Fruit fly (Drosophila melanogaster): Measurements from ENCODE around the gene Proc-R.

Proc-R gene

dm6 chrX:4686723-4687122 is 21.0 kb upstream of the Proc-R start, which contains the start of gene Pp2C1:
Pp2C1 (minus strand) TSS chrX:4686903.
- TF ChIP-seq CTCF (optimal IDR thresholded peaks at IDR 0.05) (peak in 1 of 2 experiments; percentile 1), CG8478 (optimal IDR thresholded peaks at IDR 0.05) (no peak)

- TF ChIP-seq CG8478 (optimal IDR thresholded peaks at IDR 0.05) (no peak), CTCF (optimal IDR thresholded peaks at IDR 0.05) (no peak)
These were observed 19.8 kb upstream of the Proc-R start, which contains the start of gene ctp for dm6 chrX:4687778-4688399. ctp (plus strand) TSS chrX:4687800.

dm6 chrX:4690767-4691166 is 16.9 kb upstream of the Proc-R start:
- no peak for TF ChIP-seq CG8478 (optimal IDR thresholded peaks at IDR 0.05)
- TF ChIP-seq CTCF (optimal IDR thresholded peaks at IDR 0.05), result no peak

dm6 chrX:4691226-4691625 is 16.5 kb upstream of the Proc-R start:
- TF ChIP-seq CTCF (optimal IDR thresholded peaks at IDR 0.05) (no peak), CG8478 (optimal IDR thresholded peaks at IDR 0.05) (no peak)

- no peak for TF ChIP-seq CTCF (optimal IDR thresholded peaks at IDR 0.05)
- no peak for TF ChIP-seq CG8478 (optimal IDR thresholded peaks at IDR 0.05)
These were observed 14.8 kb upstream of the Proc-R start for dm6 chrX:4692963-4693362.

- TF ChIP-seq CTCF (optimal IDR thresholded peaks at IDR 0.05), result no peak
- no peak for TF ChIP-seq CG8478 (optimal IDR thresholded peaks at IDR 0.05)
These were observed 13.6 kb upstream of the Proc-R start for dm6 chrX:4694104-4694503.

dm6 chrX:4699370-4699769 is 8.3 kb upstream of the Proc-R start:
- no peak for TF ChIP-seq CG8478 (optimal IDR thresholded peaks at IDR 0.05)
- TF ChIP-seq CTCF (optimal IDR thresholded peaks at IDR 0.05), result no peak

dm6 chrX:4699775-4700174 is 7.9 kb upstream of the Proc-R start:
- TF ChIP-seq CTCF (optimal IDR thresholded peaks at IDR 0.05) (no peak), CG8478 (optimal IDR thresholded peaks at IDR 0.05) (no peak)

dm6 chrX:4702118-4702517 is 5.6 kb upstream of the Proc-R start, which contains the start of gene Pdha:
Pdha (plus strand) TSS chrX:4702284.
- TF ChIP-seq CG8478 (optimal IDR thresholded peaks at IDR 0.05) (no peak), CTCF (optimal IDR thresholded peaks at IDR 0.05) (no peak)

- TF ChIP-seq CTCF (optimal IDR thresholded peaks at IDR 0.05) (no peak), CG8478 (optimal IDR thresholded peaks at IDR 0.05) (no peak)
These were observed 4.8 kb upstream of the Proc-R start for dm6 chrX:4702804-4703414.

dm6 chrX:4705009-4705408 is 2.7 kb upstream of the Proc-R start, which contains the start of gene CG7024:
CG7024 (plus strand) TSS chrX:4705309.
- no peak for TF ChIP-seq CTCF (optimal IDR thresholded peaks at IDR 0.05)
- TF ChIP-seq CG8478 (optimal IDR thresholded peaks at IDR 0.05), result no peak

dm6 chrX:4762267-4762666 is 54.6 kb downstream of the Proc-R start:
- TF ChIP-seq CG8478 (optimal IDR thresholded peaks at IDR 0.05) (no peak), CTCF (optimal IDR thresholded peaks at IDR 0.05) (no peak)

- no peak for TF ChIP-seq CTCF (optimal IDR thresholded peaks at IDR 0.05)
- no peak for TF ChIP-seq CG8478 (optimal IDR thresholded peaks at IDR 0.05)
These were observed 62.3 kb downstream of the Proc-R start, which contains the start of gene CG15472 for dm6 chrX:4770037-4770436. CG15472 (minus strand) TSS chrX:4770137.

dm6 chrX:4771488-4771887 is 63.8 kb downstream of the Proc-R start, which contains the start of gene Klf15:
Klf15 (minus strand) TSS chrX:4771588.
- TF ChIP-seq CG8478 (optimal IDR thresholded peaks at IDR 0.05) (no peak), CTCF (optimal IDR thresholded peaks at IDR 0.05) (no peak)

dm6 chrX:4777275-4777674 is 69.6 kb downstream of the Proc-R start, which contains the start of gene CG2871:
CG2871 (minus strand) TSS chrX:4777375.
- no peak for TF ChIP-seq CG8478 (optimal IDR thresholded peaks at IDR 0.05)
- TF ChIP-seq CTCF (optimal IDR thresholded peaks at IDR 0.05), result no peak
